Worm (Caenorhabditis elegans) whole organism, L4/young adult: ENCODE data around the gene fem-1.

ENCODE experiments used
- W03F9.2 ChIP-seq: fragments of 150-350 bp; optimal IDR thresholded peaks from 2 replicates; lab custom pipeline; 2014; ENCODE audit warnings: missing biosample characterization, missing genetic modification characterization
- dao-5 ChIP-seq: sonication (generic microtip); optimal IDR thresholded peaks from 2 replicates; lab custom pipeline; 2016; ENCODE audit warnings: missing genotype, missing genetic modification characterization, moderate library complexity, missing compliant biosample characterization
- him-1 ChIP-seq: sonication (generic microtip); optimal IDR thresholded peaks from 2 replicates; lab custom pipeline; 2016; ENCODE audit warnings: missing genotype, missing genetic modification reagents, missing genetic modification characterization, missing compliant biosample characterization

DNA sequence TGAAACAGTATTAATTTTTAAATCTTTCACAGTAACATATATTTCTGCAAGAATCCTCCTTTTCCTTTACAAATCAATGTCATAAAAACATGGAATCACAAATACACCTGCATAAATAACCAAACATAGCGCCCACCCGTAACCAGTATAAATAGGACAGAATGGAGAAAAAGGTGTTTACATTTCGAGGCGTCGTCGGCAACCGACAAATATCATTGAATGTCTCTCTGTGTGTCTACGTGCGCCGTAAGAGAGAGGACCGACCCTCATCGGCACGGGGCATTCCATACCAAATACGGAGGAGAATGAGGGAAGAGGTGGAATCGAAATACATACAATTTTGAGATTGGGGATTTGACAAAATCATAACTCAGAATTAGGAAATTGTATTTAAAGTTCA lies 27.3 kb upstream of the fem-1 start:
- TF ChIP-seq dao-5 (tag; lab: Kevin White, UChicago): no peak
- TF ChIP-seq W03F9.2: no peak
- no peak for TF ChIP-seq him-1 (tag; lab: Kevin White, UChicago)
